Worm (Caenorhabditis elegans): ENCODE data around the gene F17E9.4.

DNA sequence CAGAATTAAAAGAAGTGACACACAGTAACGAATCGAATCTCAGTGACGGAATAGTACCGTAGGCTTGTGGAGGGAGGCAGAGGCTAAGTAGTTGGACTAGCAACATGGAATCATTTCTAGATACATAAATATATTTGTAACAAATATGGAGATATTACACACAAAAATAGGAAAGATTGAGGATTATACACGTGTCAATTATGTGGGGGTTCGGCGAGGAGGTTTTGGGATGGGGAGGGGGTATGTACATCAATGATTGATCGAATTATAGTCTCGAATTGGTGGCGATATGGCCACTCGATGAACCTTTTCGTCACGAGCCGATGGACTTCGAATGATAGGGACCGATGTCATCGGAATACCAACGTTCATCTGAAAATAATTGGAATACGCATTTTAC is 40.8 kb upstream of the F17E9.4 start:
- TF ChIP-seq ztf-29 (GFP tag; IDR thresholded peaks at IDR 0.05), result no peak
- no peak for TF ChIP-seq flt-1 (GFP tag; IDR thresholded peaks at IDR 0.05)
- TF ChIP-seq klf-2 (GFP tag; conservative IDR thresholded peaks at IDR 0.05), result no peak
- no peak for TF ChIP-seq ref-1 (GFP tag; conservative IDR thresholded peaks at IDR 0.05)
- no peak for TF ChIP-seq tab-1 (GFP tag; IDR thresholded peaks at IDR 0.05)
- TF ChIP-seq med-1 (GFP tag; optimal IDR thresholded peaks at IDR 0.05; ENCODE audit: insufficient read depth), result no peak
- TF ChIP-seq T22C8.4 (GFP tag; IDR thresholded peaks at IDR 0.05), result no peak
